Worm (Caenorhabditis elegans) whole organism, young adult: ENCODE data around the gene K09C6.8.
"Not testable (repeated sequence)": the region's sequence is repeated elsewhere in the genome, so short reads cannot be mapped to it uniquely, and the experiment has no call there.

Experiments used
- B0035.1 ChIP-seq: sonication (generic microtip); optimal IDR thresholded peaks from 2 replicates; lab custom pipeline; 2016; ENCODE audit warnings: missing genetic modification characterization, mild to moderate bottlenecking, missing compliant biosample characterization, missing genotype, missing genetic modification reagents
- F10E7.11 ChIP-seq: sonication (generic microtip); optimal IDR thresholded peaks from 2 replicates; lab custom pipeline; 2017; ENCODE audit warnings: mild to moderate bottlenecking, missing genetic modification characterization, moderate library complexity, missing compliant biosample characterization
- F37B4.10 ChIP-seq: fragments of 200-800 bp; sonication (Bioruptor generic); IDR thresholded peaks from 2 replicates; pipeline ENCODE4 v1.3.6; 2022; ENCODE audit warnings: missing genetic modification characterization, missing compliant biosample characterization
- F55B11.4 ChIP-seq: sonication (generic microtip); optimal IDR thresholded peaks from 2 replicates; lab custom pipeline; 2016; ENCODE audit warnings: missing compliant biosample characterization, missing genetic modification characterization, borderline replicate concordance; ENCODE audit not compliant: insufficient read depth
- Y53F4B.3 ChIP-seq: fragments of 200-800 bp; sonication (Bioruptor generic); IDR thresholded peaks from 2 replicates; pipeline ENCODE4 v1.3.6; 2022; ENCODE audit warnings: missing genetic modification reagents, missing genetic modification characterization, missing compliant biosample characterization
- Y53G8AR.9 ChIP-seq: fragments of 200-800 bp; sonication (Bioruptor generic); conservative IDR thresholded peaks from 2 replicates; pipeline ENCODE4 v1.3.6; 2022; ENCODE audit warnings: missing genetic modification reagents, missing genetic modification characterization, missing compliant biosample characterization
- Y56A3A.18 ChIP-seq: fragments of 200-800 bp; sonication (Bioruptor generic); IDR thresholded peaks from 2 replicates; pipeline ENCODE4 v1.3.6; 2022; ENCODE audit warnings: missing genetic modification reagents, missing genetic modification characterization, missing compliant biosample characterization
- Y95B8A.8 ChIP-seq: fragments of 200-800 bp; sonication (Bioruptor generic); IDR thresholded peaks from 2 replicates; pipeline ENCODE4 v1.3.6; 2022; ENCODE audit warnings: missing genetic modification reagents, missing genetic modification characterization, missing compliant biosample characterization
- aptf-3 ChIP-seq: fragments of 200-800 bp; sonication (Bioruptor generic); IDR thresholded peaks from 2 replicates; pipeline ENCODE4 v1.3.6; 2022; ENCODE audit warnings: missing genetic modification characterization, missing compliant biosample characterization
- attf-6 ChIP-seq: fragments of 200-800 bp; sonication (Bioruptor generic); IDR thresholded peaks from 2 replicates; pipeline ENCODE4 v1.3.6; 2022; ENCODE audit warnings: missing genetic modification reagents, missing genetic modification characterization, missing compliant biosample characterization
- bed-1 ChIP-seq: fragments of 200-800 bp; sonication (Bioruptor generic); IDR thresholded peaks from 2 replicates; pipeline ENCODE4 v1.3.6; 2022; ENCODE audit warnings: missing genetic modification reagents, missing genetic modification characterization, missing compliant biosample characterization
- cebp-1 ChIP-seq, 2 experiments: fragments of 200-800 bp in 1 of 2; sonication (Bioruptor generic) in 1 of 2; sonication (generic microtip) in 1 of 2; IDR thresholded peaks in 1 of 2; optimal IDR thresholded peaks in 1 of 2; 2 replicates each; pipeline versions ENCODE4 v1.3.6 to Lab custom; 2017 to 2022; ENCODE audit warnings: missing compliant biosample characterization in 2 of 2, missing genetic modification characterization in 2 of 2, mild to moderate bottlenecking in 1 of 2, missing genetic modification reagents in 1 of 2, moderate library complexity in 1 of 2
- ceh-100 ChIP-seq: fragments of 200-800 bp; sonication (Bioruptor generic); IDR thresholded peaks from 2 replicates; pipeline ENCODE4 v1.3.6; 2022; ENCODE audit warnings: missing genetic modification reagents, missing genetic modification characterization, missing compliant biosample characterization
- ceh-27 ChIP-seq: fragments of 200-800 bp; sonication (Bioruptor generic); optimal IDR thresholded peaks from 2 replicates; lab custom pipeline; 2018; ENCODE audit warnings: mild to moderate bottlenecking, missing genetic modification characterization, moderate library complexity, missing compliant biosample characterization
- die-1 ChIP-seq: sonication (generic microtip); optimal IDR thresholded peaks from 2 replicates; lab custom pipeline; 2016; ENCODE audit warnings: missing genotype, mild to moderate bottlenecking, missing genetic modification characterization, missing compliant biosample characterization
- dpff-1 ChIP-seq: sonication (generic microtip); optimal IDR thresholded peaks from 2 replicates; lab custom pipeline; 2017; ENCODE audit warnings: mild to moderate bottlenecking, missing genetic modification characterization, missing compliant biosample characterization
- egrh-3 ChIP-seq: fragments of 200-800 bp; sonication (Bioruptor generic); IDR thresholded peaks from 2 replicates; pipeline ENCODE4 v1.3.6; 2022; ENCODE audit warnings: missing genetic modification reagents, missing genetic modification characterization, missing compliant biosample characterization
- fkh-3 ChIP-seq: sonication (generic microtip); optimal IDR thresholded peaks from 2 replicates; lab custom pipeline; 2016; ENCODE audit warnings: mild to moderate bottlenecking, missing genetic modification characterization, missing compliant biosample characterization
- gei-17 ChIP-seq: fragments of 200-800 bp; sonication (Bioruptor generic); optimal IDR thresholded peaks from 2 replicates; lab custom pipeline; 2018; ENCODE audit warnings: mild to moderate bottlenecking, missing genetic modification characterization, missing compliant biosample characterization
- lin-26 ChIP-seq: fragments of 200-800 bp; sonication (Bioruptor generic); IDR thresholded peaks from 2 replicates; pipeline ENCODE4 v1.3.6; 2022; ENCODE audit warnings: missing genetic modification reagents, missing genetic modification characterization, missing compliant biosample characterization
- lir-1 ChIP-seq: fragments of 200-800 bp; sonication (Bioruptor generic); conservative IDR thresholded peaks from 2 replicates; pipeline ENCODE4 v1.3.6; 2022; ENCODE audit warnings: missing genetic modification reagents, missing genetic modification characterization, missing compliant biosample characterization
- lsy-27 ChIP-seq: sonication (generic microtip); optimal IDR thresholded peaks from 2 replicates; lab custom pipeline; 2017; ENCODE audit warnings: missing genetic modification characterization, mild to moderate bottlenecking, missing compliant biosample characterization, antibody characterized with exemption, missing genotype, borderline replicate concordance; ENCODE audit not compliant: insufficient read depth
- mxl-1 ChIP-seq: sonication (generic microtip); optimal IDR thresholded peaks from 2 replicates; lab custom pipeline; 2016; ENCODE audit warnings: missing genetic modification characterization, missing compliant biosample characterization
- nhr-120 ChIP-seq: fragments of 200-800 bp; sonication (Bioruptor generic); IDR thresholded peaks from 2 replicates; pipeline ENCODE4 v1.3.6; 2022; ENCODE audit warnings: missing genetic modification characterization, missing compliant biosample characterization
- nhr-27 ChIP-seq: fragments of 200-800 bp; sonication (Bioruptor generic); optimal IDR thresholded peaks from 2 replicates; lab custom pipeline; 2018; ENCODE audit warnings: mild to moderate bottlenecking, missing genetic modification characterization, moderate library complexity, missing compliant biosample characterization
- rcor-1 ChIP-seq: fragments of 200-800 bp; sonication (Bioruptor generic); IDR thresholded peaks from 2 replicates; pipeline ENCODE4 v1.3.6; 2022; ENCODE audit warnings: missing genetic modification reagents, missing genetic modification characterization, missing compliant biosample characterization
- rpc-1 ChIP-seq, 2 experiments: fragments of 150-350 bp in 1 of 2; sonication (generic microtip) in 1 of 2; optimal IDR thresholded peaks; 2 replicates each; lab custom pipeline; 2014 to 2018; ENCODE audit warnings: missing biosample characterization in 1 of 2, missing genetic modification characterization in 1 of 2, missing genetic modification reagents in 1 of 2, missing genotype in 1 of 2
- snpc-1.1 ChIP-seq: sonication (generic microtip); optimal IDR thresholded peaks from 2 replicates; lab custom pipeline; 2017; ENCODE audit warnings: missing genetic modification characterization, mild to moderate bottlenecking, missing compliant biosample characterization, antibody characterized with exemption, moderate library complexity, missing genotype, missing genetic modification reagents; ENCODE audit not compliant: insufficient read depth
- snpc-1.3 ChIP-seq: sonication (generic microtip); optimal IDR thresholded peaks from 2 replicates; lab custom pipeline; 2017; ENCODE audit warnings: missing genetic modification characterization, mild to moderate bottlenecking, missing compliant biosample characterization, antibody characterized with exemption, moderate library complexity, missing genotype, missing genetic modification reagents; ENCODE audit not compliant: insufficient read depth
- tbx-9 ChIP-seq: sonication (generic microtip); optimal IDR thresholded peaks from 2 replicates; lab custom pipeline; 2016; ENCODE audit warnings: borderline replicate concordance, missing genetic modification characterization, inconsistent platforms, missing compliant biosample characterization
- unc-130 ChIP-seq: sonication (generic microtip); optimal IDR thresholded peaks from 2 replicates; lab custom pipeline; 2016; ENCODE audit warnings: missing genetic modification reagents, missing genetic modification characterization, missing compliant biosample characterization
- ztf-18 ChIP-seq: sonication (generic microtip); optimal IDR thresholded peaks from 2 replicates; lab custom pipeline; 2016; ENCODE audit warnings: missing genotype, mild to moderate bottlenecking, missing genetic modification characterization, missing compliant biosample characterization
- ztf-22 ChIP-seq: fragments of 200-800 bp; sonication (Bioruptor generic); optimal IDR thresholded peaks from 2 replicates; lab custom pipeline; 2018; ENCODE audit warnings: mild to moderate bottlenecking, missing genetic modification characterization, moderate library complexity, missing compliant biosample characterization
- ztf-3 ChIP-seq: fragments of 200-800 bp; sonication (Bioruptor generic); optimal IDR thresholded peaks from 2 replicates; lab custom pipeline; 2018; ENCODE audit warnings: mild to moderate bottlenecking, missing genetic modification characterization, missing compliant biosample characterization

K09C6.8 gene

DNA sequence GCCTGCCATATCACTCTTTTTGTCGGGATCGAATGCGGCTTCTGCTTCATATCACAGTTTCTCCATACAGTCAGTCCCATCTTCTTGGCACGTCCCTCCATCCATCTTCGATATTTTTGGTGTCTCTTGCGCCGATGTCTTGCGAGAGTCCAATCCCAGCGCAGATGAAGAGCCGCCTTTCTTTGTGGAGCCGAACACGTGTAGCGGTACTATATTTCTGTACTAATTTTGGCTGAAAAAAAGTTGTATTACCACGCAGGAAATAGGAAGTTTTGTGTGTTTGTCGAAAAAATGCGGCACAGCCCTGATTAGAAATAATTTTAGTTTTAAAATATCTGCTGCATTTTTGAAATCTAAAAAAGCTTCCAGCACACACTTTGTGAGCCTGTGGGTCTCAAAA is at the start of gene K09C6.8:
TSS of gene K09C6.8 (minus strand) at position 101 of the 400 bp plus-strand sequence.
- not testable (repeated sequence) for TF ChIP-seq aptf-3; lir-1 (GFP tag; lab: Robert Waterston, UW); F37B4.10 (GFP tag; lab: Robert Waterston, UW)
- TF ChIP-seq, all 124 proteins: peak for 0; not testable (repeated sequence) for 124

DNA sequence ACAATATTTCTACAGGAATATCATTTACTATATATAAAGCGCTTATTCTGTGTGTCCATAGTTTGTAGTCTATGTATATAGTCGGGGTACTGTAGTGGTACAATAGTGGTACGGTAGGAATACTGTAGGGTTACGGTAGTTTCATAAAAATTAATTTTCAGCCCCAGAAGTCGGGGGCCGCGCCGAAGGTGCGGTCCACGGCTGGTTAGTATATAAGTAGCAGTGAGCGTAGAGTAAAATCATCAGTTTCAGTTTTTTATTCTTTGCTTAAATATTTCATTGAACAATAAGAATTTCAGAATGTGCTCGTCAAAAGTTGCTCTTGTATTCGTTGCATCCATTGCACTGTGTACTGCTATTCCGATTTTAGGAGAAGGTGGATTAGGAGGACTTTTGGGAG is 47.8 kb upstream of the K09C6.8 start, which contains the start of gene srlf-22:
TSS of gene srlf-22 (plus strand) at position 301 of the 400 bp plus-strand sequence.
- TF ChIP-seq die-1 (tag; lab: Kevin White, UChicago); rpc-1 (optimal IDR thresholded peaks at IDR 0.05; lab: Kevin White, UChicago); rpc-1 (tag; optimal IDR thresholded peaks at IDR 0.05; lab: Kevin White, UChicago); lin-26: not testable (repeated sequence)

DNA sequence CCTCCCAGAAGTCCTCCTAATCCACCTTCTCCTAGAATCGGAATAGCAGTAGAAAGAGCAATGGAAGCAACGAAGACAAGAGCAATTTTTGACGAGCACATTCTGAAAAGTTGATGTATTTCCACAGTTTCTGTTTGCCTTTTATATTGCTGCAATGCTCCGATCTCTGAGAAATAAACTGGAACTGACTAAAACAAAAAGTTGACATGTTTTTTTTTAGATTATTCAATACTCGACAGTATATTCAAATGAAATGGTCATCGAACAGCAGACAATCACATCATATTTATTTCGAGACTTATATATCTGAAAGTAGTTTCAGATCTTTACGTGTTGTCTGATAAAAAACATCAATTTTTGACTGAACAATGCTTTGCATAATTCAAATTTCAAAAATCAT is 47.4 kb upstream of the K09C6.8 start, which contains the start of gene srlf-21:
TSS of gene srlf-21 (minus strand) at position 101 of the 400 bp plus-strand sequence.
- TF ChIP-seq ceh-100 (GFP tag; lab: Robert Waterston, UW): no peak
- no peak for TF ChIP-seq ztf-3
- no peak for TF ChIP-seq F10E7.11
- TF ChIP-seq bed-1 (GFP tag; lab: Robert Waterston, UW): no peak
- no peak for TF ChIP-seq Y95B8A.8
- TF ChIP-seq fkh-3 (tag; lab: Kevin White, UChicago): no peak
- no peak for TF ChIP-seq attf-6 (GFP tag; lab: Robert Waterston, UW)
- no peak for TF ChIP-seq unc-130 (GFP tag; lab: Kevin White, UChicago)

DNA sequence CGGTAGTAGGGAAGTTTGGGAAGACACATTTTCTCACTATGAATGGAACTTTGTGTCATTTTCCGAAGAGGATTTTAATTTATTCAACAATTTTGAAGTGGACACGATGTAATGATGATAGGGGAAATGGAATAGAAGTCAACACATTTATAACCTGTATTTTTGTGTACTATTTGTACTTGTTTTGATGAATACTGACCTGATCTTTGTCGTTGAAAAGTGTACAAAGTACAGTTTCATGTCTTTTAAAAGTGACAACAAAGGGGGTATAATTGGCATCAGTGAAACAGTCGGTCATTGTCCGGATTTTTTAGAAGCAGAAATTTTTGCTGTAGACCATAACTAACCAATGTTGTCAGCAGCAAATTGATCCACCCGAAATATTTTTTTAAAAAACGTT is 46.2 kb upstream of the K09C6.8 start, which contains the start of gene T02B11.6:
TSS of gene T02B11.6 (minus strand) at position 101 of the 400 bp plus-strand sequence.
- TF ChIP-seq Y53G8AR.9 (GFP tag; lab: Robert Waterston, UW): no peak
- no peak for TF ChIP-seq tbx-9 (tag; lab: Kevin White, UChicago)
- TF ChIP-seq ztf-22: no peak
- TF ChIP-seq B0035.1 (tag; lab: Kevin White, UChicago): no peak
- no peak for TF ChIP-seq cebp-1 (GFP tag; IDR thresholded peaks at IDR 0.05; lab: Robert Waterston, UW)
- TF ChIP-seq cebp-1 (tag; optimal IDR thresholded peaks at IDR 0.05; lab: Kevin White, UChicago): no peak
- TF ChIP-seq, all 124 proteins: peak for 0

DNA sequence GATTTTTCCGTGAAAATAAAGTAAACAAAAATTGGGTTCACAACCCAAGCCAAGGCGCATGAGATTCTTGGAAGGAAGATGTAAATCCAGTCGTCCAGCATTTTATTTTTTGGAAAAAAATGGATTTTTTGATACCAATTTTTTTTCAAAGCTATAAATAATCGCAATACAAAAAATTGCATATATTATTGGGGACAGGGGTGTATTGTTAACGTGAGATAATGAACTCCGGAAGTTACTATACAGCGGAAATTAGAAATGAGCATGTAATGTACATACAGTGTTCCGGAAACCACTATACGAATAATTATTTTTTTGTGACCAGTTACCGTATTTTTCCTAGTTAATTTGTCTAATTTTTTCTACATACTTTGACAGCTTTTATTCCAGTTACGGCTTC is 41.3 kb upstream of the K09C6.8 start, which contains the start of gene srj-38:
TSS of gene srj-38 (minus strand) at position 101 of the 400 bp plus-strand sequence.
- TF ChIP-seq snpc-1.3 (tag; lab: Kevin White, UChicago) (no peak), gei-17 (GFP tag; lab: Kevin White, UChicago) (no peak), cebp-1 (GFP tag; IDR thresholded peaks at IDR 0.05; lab: Robert Waterston, UW) (no peak), cebp-1 (tag; optimal IDR thresholded peaks at IDR 0.05; lab: Kevin White, UChicago) (no peak), rcor-1 (no peak), Y56A3A.18 (no peak), F55B11.4 (tag; lab: Kevin White, UChicago) (no peak), Y53F4B.3 (no peak)

DNA sequence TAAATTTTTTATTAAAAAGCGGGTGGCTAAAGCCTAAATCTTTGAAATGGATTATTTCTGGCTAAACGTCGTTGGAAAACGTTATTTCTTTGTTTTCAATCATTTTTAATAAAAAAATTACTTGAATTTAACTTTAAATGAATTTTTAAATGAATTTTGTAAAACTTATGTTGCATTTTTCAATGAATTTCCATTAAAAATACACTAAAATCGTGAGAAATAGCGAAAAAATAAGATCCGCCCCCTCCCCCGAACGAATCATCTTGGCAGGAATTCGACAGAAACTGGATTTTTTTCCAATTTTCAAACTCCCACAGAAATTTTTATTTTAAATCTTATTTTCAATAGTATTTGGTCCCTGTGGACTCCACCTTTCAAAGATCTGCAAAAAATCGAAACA is 36.2 kb upstream of the K09C6.8 start, which contains the start of gene srg-53:
TSS of gene srg-53 (plus strand) at position 301 of the 400 bp plus-strand sequence.
- TF ChIP-seq nhr-120 (GFP tag; lab: Robert Waterston, UW) (no peak), lsy-27 (tag; lab: Kevin White, UChicago) (no peak), cebp-1 (GFP tag; IDR thresholded peaks at IDR 0.05; lab: Robert Waterston, UW) (no peak), cebp-1 (tag; optimal IDR thresholded peaks at IDR 0.05; lab: Kevin White, UChicago) (no peak), B0035.1 (tag; lab: Kevin White, UChicago) (no peak), ceh-27 (GFP tag; lab: Kevin White, UChicago) (no peak), egrh-3 (GFP tag; lab: Robert Waterston, UW) (no peak), F55B11.4 (tag; lab: Kevin White, UChicago) (no peak), rcor-1 (no peak), rpc-1 (optimal IDR thresholded peaks at IDR 0.05; lab: Kevin White, UChicago) (no peak), rpc-1 (tag; optimal IDR thresholded peaks at IDR 0.05; lab: Kevin White, UChicago) (no peak), dpff-1 (tag; lab: Kevin White, UChicago) (no peak), mxl-1 (tag; lab: Kevin White, UChicago) (no peak), snpc-1.1 (tag; lab: Kevin White, UChicago) (no peak), nhr-27 (tag; lab: Kevin White, UChicago) (no peak), ztf-18 (tag; lab: Kevin White, UChicago) (no peak)
